Fruit fly (Drosophila melanogaster): ENCODE data around the gene CG15330.

CG15330 gene

DNA sequence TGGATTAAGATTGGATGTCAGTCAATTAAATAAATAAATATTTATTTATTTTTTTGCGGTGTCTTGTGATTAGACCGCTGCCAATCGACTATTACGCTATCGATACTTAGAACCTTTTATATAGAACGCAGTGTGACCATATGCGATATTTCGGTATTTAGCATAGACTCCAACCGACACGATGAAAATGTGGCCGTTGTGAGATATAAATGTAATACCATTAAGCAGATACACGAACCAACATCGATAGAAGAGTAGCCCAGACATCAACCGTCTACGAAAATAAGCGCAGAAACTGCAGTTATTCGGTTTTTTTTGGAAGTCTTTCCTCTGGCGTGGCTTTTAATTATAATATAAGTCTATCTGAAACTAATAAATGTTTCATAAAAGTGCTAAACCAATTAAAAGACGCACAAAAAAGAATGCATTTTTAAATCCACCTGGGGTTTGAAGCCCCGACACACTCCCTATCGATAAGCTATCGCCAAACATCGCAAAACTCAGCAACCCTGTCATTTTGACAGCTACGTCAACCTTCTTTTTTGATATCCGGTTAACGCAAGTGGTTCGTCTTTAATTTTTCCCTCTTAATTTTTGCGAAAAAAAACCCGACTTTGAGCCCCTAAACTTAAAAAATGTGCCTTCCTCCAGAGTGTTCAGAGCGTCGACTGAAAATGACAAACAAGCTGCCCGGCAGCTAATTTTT, 22.5 kb upstream of the CG15330 start, which contains the start of the genes Dhdds and RpS14a:
Gene Dhdds, minus strand, starts transcription at position 142 of the 706 bp plus-strand sequence.
Gene RpS14a, plus strand, starts transcription at position 533 of the 706 bp plus-strand sequence.
- TF ChIP-seq Mnt (GFP tag; optimal IDR thresholded peaks at IDR 0.05): peak; percentile 81
- no peak for TF ChIP-seq CG12768 (GFP tag; optimal IDR thresholded peaks at IDR 0.05)
- no peak for TF ChIP-seq kay (GFP tag; ENCODE audit: borderline replicate concordance)
- no peak for TF ChIP-seq CG5204 (GFP tag; optimal IDR thresholded peaks at IDR 0.05)
- peak; percentile 77 for TF ChIP-seq ovo (GFP tag; optimal IDR thresholded peaks at IDR 0.05)
- peak; percentile 91 for TF ChIP-seq CG11617 (GFP tag; optimal IDR thresholded peaks at IDR 0.05)
- no peak for TF ChIP-seq Hr96 (GFP tag; optimal IDR thresholded peaks at IDR 0.05)
- TF ChIP-seq CG7101 (tag; optimal IDR thresholded peaks at IDR 0.05): peak; percentile 77
- no peak for TF ChIP-seq cnc (optimal IDR thresholded peaks at IDR 0.05)
- no peak for TF ChIP-seq toe (GFP tag; optimal IDR thresholded peaks at IDR 0.05)
- TF ChIP-seq Clk (GFP tag; optimal IDR thresholded peaks at IDR 0.05): no peak
- TF ChIP-seq CG7045 (GFP tag; optimal IDR thresholded peaks at IDR 0.05): peak; percentile 24
- peak; percentile 43 for TF ChIP-seq bab1 (GFP tag; optimal IDR thresholded peaks at IDR 0.05)
- TF ChIP-seq cic (GFP tag; optimal IDR thresholded peaks at IDR 0.05): no peak
- peak; percentile 66 for TF ChIP-seq tj (GFP tag; optimal IDR thresholded peaks at IDR 0.05)
- no peak for TF ChIP-seq CG33017 (tag; optimal IDR thresholded peaks at IDR 0.05)
- TF ChIP-seq Crg-1 (GFP tag; optimal IDR thresholded peaks at IDR 0.05): peak; percentile 84
- TF ChIP-seq pad (GFP tag; optimal IDR thresholded peaks at IDR 0.05): peak; percentile 66
- peak; percentile 64 for TF ChIP-seq CG1620 (GFP tag; optimal IDR thresholded peaks at IDR 0.05)
- TF ChIP-seq CG14711 (tag; optimal IDR thresholded peaks at IDR 0.05): peak; percentile 96

DNA sequence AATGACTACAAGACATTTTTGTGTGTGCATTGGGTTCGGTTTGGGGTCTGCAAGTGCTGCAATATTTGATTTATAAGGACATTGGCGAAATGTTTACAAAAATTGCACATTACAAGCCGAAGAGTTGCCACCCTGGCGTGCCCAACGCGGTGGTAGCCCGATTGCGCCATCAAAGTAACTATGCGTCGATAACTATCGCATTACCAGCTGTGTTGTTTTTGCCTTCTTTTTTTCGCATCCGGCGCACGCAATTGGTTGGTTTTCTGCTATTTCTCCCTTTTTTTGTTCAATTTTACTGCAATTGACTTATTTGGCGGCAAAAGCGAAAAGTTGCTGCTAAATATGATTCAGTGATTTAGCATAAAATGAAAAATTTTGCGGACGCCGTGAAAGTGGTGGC, 21.2 kb upstream of the CG15330 start, which contains the start of gene RpS14b:
Gene RpS14b, plus strand, starts transcription at position 220 of the 400 bp plus-strand sequence.
- TF ChIP-seq CG1620 (GFP tag; optimal IDR thresholded peaks at IDR 0.05): peak; percentile 89
- no peak for TF ChIP-seq Clk (GFP tag; optimal IDR thresholded peaks at IDR 0.05)
- TF ChIP-seq pad (GFP tag; optimal IDR thresholded peaks at IDR 0.05): peak; percentile 73
- peak; percentile 89 for TF ChIP-seq ovo (GFP tag; optimal IDR thresholded peaks at IDR 0.05)
- no peak for TF ChIP-seq CG5204 (GFP tag; optimal IDR thresholded peaks at IDR 0.05)
- peak; percentile 78 for TF ChIP-seq tj (GFP tag; optimal IDR thresholded peaks at IDR 0.05)
- peak; percentile 44 for TF ChIP-seq CG7045 (GFP tag; optimal IDR thresholded peaks at IDR 0.05)
- peak; percentile 88 for TF ChIP-seq Hr96 (GFP tag; optimal IDR thresholded peaks at IDR 0.05)
- TF ChIP-seq kay (GFP tag; ENCODE audit: borderline replicate concordance): no peak
- peak; percentile 88 for TF ChIP-seq CG7101 (tag; optimal IDR thresholded peaks at IDR 0.05)
- peak; percentile 94 for TF ChIP-seq Mnt (GFP tag; optimal IDR thresholded peaks at IDR 0.05)
- TF ChIP-seq CG14711 (tag; optimal IDR thresholded peaks at IDR 0.05): peak; percentile 75
- TF ChIP-seq cic (GFP tag; optimal IDR thresholded peaks at IDR 0.05): peak; percentile 7
- peak; percentile 94 for TF ChIP-seq bab1 (GFP tag; optimal IDR thresholded peaks at IDR 0.05)
- TF ChIP-seq CG33017 (tag; optimal IDR thresholded peaks at IDR 0.05): peak; percentile 37
- TF ChIP-seq Crg-1 (GFP tag; optimal IDR thresholded peaks at IDR 0.05): peak; percentile 83
- peak; percentile 94 for TF ChIP-seq CG11617 (GFP tag; optimal IDR thresholded peaks at IDR 0.05)
- peak; percentile 24 for TF ChIP-seq toe (GFP tag; optimal IDR thresholded peaks at IDR 0.05)
- peak; percentile 57 for TF ChIP-seq CG12768 (GFP tag; optimal IDR thresholded peaks at IDR 0.05)
- TF ChIP-seq cnc (optimal IDR thresholded peaks at IDR 0.05): no peak

DNA sequence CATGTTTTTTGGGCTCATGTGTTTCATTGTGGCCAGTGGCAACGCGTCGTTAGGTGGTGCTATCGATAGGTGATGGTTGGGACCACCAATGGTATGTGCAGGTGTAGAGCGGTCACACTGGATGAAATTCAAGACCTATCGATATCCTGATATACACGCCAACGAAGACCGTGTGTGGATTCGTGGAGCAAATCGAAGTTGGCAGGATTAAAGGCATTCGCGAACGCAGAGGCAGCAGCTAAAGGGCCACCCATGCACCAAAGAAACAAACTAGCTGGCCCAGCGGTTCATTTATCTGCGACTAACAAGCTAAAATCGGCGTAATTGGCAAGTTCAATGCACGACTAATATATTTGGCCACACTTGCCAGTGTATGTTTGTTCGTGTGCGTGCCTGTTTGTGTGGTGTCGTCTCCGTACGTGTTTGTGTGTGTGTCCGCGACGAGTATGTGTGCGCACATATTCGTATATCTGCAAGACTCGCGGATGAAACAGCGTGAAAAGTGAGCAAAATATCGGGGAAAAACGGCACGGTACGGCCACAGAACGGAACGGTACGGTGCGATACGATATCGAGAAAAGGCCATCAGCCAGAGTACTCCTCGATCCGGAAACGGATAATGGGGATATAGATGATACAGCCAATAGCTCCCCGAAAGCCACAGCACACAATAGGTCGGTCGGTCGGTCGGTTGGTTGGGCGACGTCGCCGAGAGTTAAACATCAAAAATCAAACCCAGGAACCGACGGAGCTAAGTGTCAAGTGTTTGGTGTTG, 19.9 kb upstream of the CG15330 start, which contains the start of gene Ubr3:
Gene Ubr3, plus strand, starts transcription at position 99 of the 775 bp plus-strand sequence.
- TF ChIP-seq Mnt (GFP tag; optimal IDR thresholded peaks at IDR 0.05): peak; percentile 76
- TF ChIP-seq CG7101 (tag; optimal IDR thresholded peaks at IDR 0.05): peak; percentile 7
- no peak for TF ChIP-seq ovo (GFP tag; optimal IDR thresholded peaks at IDR 0.05)
- peak; percentile 47 for TF ChIP-seq cic (GFP tag; optimal IDR thresholded peaks at IDR 0.05)
- no peak for TF ChIP-seq Hr96 (GFP tag; optimal IDR thresholded peaks at IDR 0.05)
- no peak for TF ChIP-seq CG33017 (tag; optimal IDR thresholded peaks at IDR 0.05)
- no peak for TF ChIP-seq toe (GFP tag; optimal IDR thresholded peaks at IDR 0.05)
- peak; percentile 27 for TF ChIP-seq tj (GFP tag; optimal IDR thresholded peaks at IDR 0.05)
- TF ChIP-seq Crg-1 (GFP tag; optimal IDR thresholded peaks at IDR 0.05): peak; percentile 25
- TF ChIP-seq CG1620 (GFP tag; optimal IDR thresholded peaks at IDR 0.05): peak; percentile 48
- peak; percentile 49 for TF ChIP-seq pad (GFP tag; optimal IDR thresholded peaks at IDR 0.05)
- TF ChIP-seq CG14711 (tag; optimal IDR thresholded peaks at IDR 0.05): no peak
- no peak for TF ChIP-seq CG5204 (GFP tag; optimal IDR thresholded peaks at IDR 0.05)
- no peak for TF ChIP-seq CG12768 (GFP tag; optimal IDR thresholded peaks at IDR 0.05)
- TF ChIP-seq Clk (GFP tag; optimal IDR thresholded peaks at IDR 0.05): no peak
- no peak for TF ChIP-seq cnc (optimal IDR thresholded peaks at IDR 0.05)
- no peak for TF ChIP-seq kay (GFP tag; ENCODE audit: borderline replicate concordance)
- TF ChIP-seq CG11617 (GFP tag; optimal IDR thresholded peaks at IDR 0.05): peak; percentile 66
- TF ChIP-seq bab1 (GFP tag; optimal IDR thresholded peaks at IDR 0.05): peak; percentile 8
- no peak for TF ChIP-seq CG7045 (GFP tag; optimal IDR thresholded peaks at IDR 0.05)

- no peak for TF ChIP-seq cic (GFP tag; optimal IDR thresholded peaks at IDR 0.05)
- peak; percentile 83 for TF ChIP-seq CG5204 (GFP tag; optimal IDR thresholded peaks at IDR 0.05)
- peak; percentile 85 for TF ChIP-seq tj (GFP tag; optimal IDR thresholded peaks at IDR 0.05)
- TF ChIP-seq CG11617 (GFP tag; optimal IDR thresholded peaks at IDR 0.05): peak; percentile 92
- TF ChIP-seq CG7101 (tag; optimal IDR thresholded peaks at IDR 0.05): peak; percentile 75
- peak; percentile 69 for TF ChIP-seq Mnt (GFP tag; optimal IDR thresholded peaks at IDR 0.05)
- no peak for TF ChIP-seq kay (GFP tag; ENCODE audit: borderline replicate concordance)
- no peak for TF ChIP-seq cnc (optimal IDR thresholded peaks at IDR 0.05)
- peak; percentile 79 for TF ChIP-seq CG1620 (GFP tag; optimal IDR thresholded peaks at IDR 0.05)
- TF ChIP-seq CG7045 (GFP tag; optimal IDR thresholded peaks at IDR 0.05): peak; percentile 86
- TF ChIP-seq bab1 (GFP tag; optimal IDR thresholded peaks at IDR 0.05): peak; percentile 64
- TF ChIP-seq CG12768 (GFP tag; optimal IDR thresholded peaks at IDR 0.05): peak; percentile 73
- TF ChIP-seq CG14711 (tag; optimal IDR thresholded peaks at IDR 0.05): peak; percentile 50
- no peak for TF ChIP-seq ovo (GFP tag; optimal IDR thresholded peaks at IDR 0.05)
- TF ChIP-seq pad (GFP tag; optimal IDR thresholded peaks at IDR 0.05): peak; percentile 89
- TF ChIP-seq CG33017 (tag; optimal IDR thresholded peaks at IDR 0.05): no peak
- peak; percentile 94 for TF ChIP-seq Hr96 (GFP tag; optimal IDR thresholded peaks at IDR 0.05)
- peak; percentile 79 for TF ChIP-seq Crg-1 (GFP tag; optimal IDR thresholded peaks at IDR 0.05)
- TF ChIP-seq toe (GFP tag; optimal IDR thresholded peaks at IDR 0.05): peak; percentile 60
- TF ChIP-seq Clk (GFP tag; optimal IDR thresholded peaks at IDR 0.05): peak; percentile 71
Measured at dm6 chrX:7937588-7938481, 18.0 kb upstream of the CG15330 start.
